Fruit fly (Drosophila melanogaster) whole organism, embryonic: ENCODE results near the gene Usp14.

Source experiments
- CG10462 ChIP-seq: fragments of 200-800 bp; sonication (Bioruptor generic); optimal IDR thresholded peaks from 2 replicates; lab custom pipeline; 2016; ENCODE audit warnings: missing biosample characterization, missing genetic modification characterization
- CG15514 ChIP-seq: fragments of 200-800 bp; sonication (Bioruptor generic); optimal IDR thresholded peaks from 3 replicates; lab custom pipeline; 2017; ENCODE audit warnings: missing biosample characterization, missing genetic modification characterization, mild to moderate bottlenecking, moderate library complexity, missing genetic modification reagents
- CG1602 ChIP-seq: fragments of 200-800 bp; sonication (Bioruptor generic); optimal IDR thresholded peaks from 3 replicates; lab custom pipeline; 2016; ENCODE audit warnings: missing biosample characterization, missing genetic modification characterization
- CG17568 ChIP-seq: fragments of 200-800 bp; sonication (Bioruptor generic); optimal IDR thresholded peaks from 2 replicates; lab custom pipeline; 2018; ENCODE audit warnings: missing biosample characterization, mild to moderate bottlenecking, missing genetic modification characterization, moderate library complexity
- CG7372 ChIP-seq: fragments of 200-800 bp; sonication (Bioruptor generic); IDR thresholded peaks from 2 replicates; pipeline ENCODE4 v1.3.6; 2022; ENCODE audit warnings: missing biosample characterization, missing genetic modification characterization
- PHDP ChIP-seq: fragments of 200-800 bp; sonication (Bioruptor generic); optimal IDR thresholded peaks from 3 replicates; lab custom pipeline; 2018; ENCODE audit warnings: missing biosample characterization, mild to moderate bottlenecking, missing genetic modification characterization, moderate library complexity
- cwo ChIP-seq: fragments of 200-800 bp; sonication (Bioruptor generic); optimal IDR thresholded peaks from 3 replicates; lab custom pipeline; 2017; ENCODE audit warnings: missing biosample characterization, missing genetic modification characterization, mild to moderate bottlenecking, moderate library complexity, missing genetic modification reagents
- esg ChIP-seq: fragments of 200-800 bp; sonication (Bioruptor generic); conservative IDR thresholded peaks from 2 replicates; pipeline ENCODE4 v1.3.6; 2022; ENCODE audit warnings: missing biosample characterization, missing genetic modification characterization
- trh ChIP-seq: fragments of 200-800 bp; sonication (Bioruptor generic); optimal IDR thresholded peaks from 2 replicates; lab custom pipeline; 2016; ENCODE audit warnings: missing biosample characterization, missing genetic modification characterization
- unc-4 ChIP-seq: fragments of 200-800 bp; sonication (Bioruptor generic); IDR thresholded peaks from 2 replicates; pipeline ENCODE4 v1.3.6; 2022; ENCODE audit warnings: missing biosample characterization, missing genetic modification characterization; ENCODE audit not compliant: partially characterized antibody

DNA sequence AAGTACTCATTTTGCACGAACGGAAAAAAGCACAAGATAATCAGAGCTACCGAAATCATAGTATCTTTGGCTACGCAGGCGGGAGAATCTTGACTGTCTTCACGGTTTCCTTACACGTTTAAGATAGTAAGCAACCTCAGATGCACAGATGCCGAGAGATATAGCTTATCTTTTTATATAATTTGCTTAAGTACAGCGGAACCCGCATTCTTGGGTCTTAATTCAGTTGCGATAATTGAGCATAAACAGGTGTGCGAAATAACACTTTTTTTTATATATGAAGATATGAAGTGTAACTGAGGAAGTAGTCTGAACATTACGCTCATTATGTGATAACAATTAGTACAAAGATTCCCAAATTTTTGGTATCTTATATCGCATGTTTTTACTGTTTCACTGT, 33.4 kb downstream of the Usp14 start, which contains the start of gene CG34043:
- no peak for TF ChIP-seq CG10462 (GFP tag; lab: Kevin White, UChicago)
- no peak for TF ChIP-seq CG17568 (GFP tag; lab: Kevin White, UChicago)
- TF ChIP-seq PHDP (tag; lab: Kevin White, UChicago), result no peak
- TF ChIP-seq cwo (GFP tag; lab: Kevin White, UChicago), result no peak
- TF ChIP-seq CG7372 (GFP tag; lab: Robert Waterston, UW), result no peak
- no peak for TF ChIP-seq unc-4 (GFP tag; lab: Robert Waterston, UW)
- TF ChIP-seq esg (GFP tag; lab: Robert Waterston, UW), result no peak
- TF ChIP-seq CG1602, result no peak
- no peak for TF ChIP-seq trh
- no peak for TF ChIP-seq CG15514 (GFP tag; lab: Kevin White, UChicago)
